Worm (Caenorhabditis elegans) whole organism, late embryonic: ENCODE measurements around the gene oac-49.

ENCODE experiments used
- C08G9.2 ChIP-seq: sonication (generic microtip); optimal IDR thresholded peaks from 2 replicates; lab custom pipeline; 2016; ENCODE audit warnings: mild to moderate bottlenecking, missing genetic modification characterization, moderate library complexity, missing compliant biosample characterization
- C38D4.7 ChIP-seq: fragments of 200-800 bp; sonication (Bioruptor generic); optimal IDR thresholded peaks from 2 replicates; lab custom pipeline; 2018; ENCODE audit warnings: mild to moderate bottlenecking, missing genetic modification characterization, moderate library complexity, missing compliant biosample characterization
- F13H6.1 ChIP-seq: sonication (generic microtip); optimal IDR thresholded peaks from 2 replicates; lab custom pipeline; 2016; ENCODE audit warnings: missing genetic modification characterization, missing compliant biosample characterization
- K02D7.2 ChIP-seq: sonication (generic microtip); optimal IDR thresholded peaks from 2 replicates; lab custom pipeline; 2017; ENCODE audit warnings: mild to moderate bottlenecking, missing genetic modification characterization, missing compliant biosample characterization
- K09A11.1 ChIP-seq: sonication (generic microtip); optimal IDR thresholded peaks from 2 replicates; lab custom pipeline; 2017; ENCODE audit warnings: antibody characterized with exemption, mild to moderate bottlenecking, missing genetic modification characterization, missing compliant biosample characterization; ENCODE audit not compliant: insufficient read depth
- ahr-1 ChIP-seq: sonication (generic microtip); optimal IDR thresholded peaks from 2 replicates; lab custom pipeline; 2016; ENCODE audit warnings: missing genetic modification characterization, missing compliant biosample characterization
- ceh-18 ChIP-seq: sonication (generic microtip); optimal IDR thresholded peaks from 2 replicates; lab custom pipeline; 2016; ENCODE audit warnings: missing genetic modification characterization, missing compliant biosample characterization
- ceh-19 ChIP-seq: fragments of 200-800 bp; sonication (Bioruptor generic); optimal IDR thresholded peaks from 2 replicates; lab custom pipeline; 2018; ENCODE audit warnings: mild to moderate bottlenecking, missing genetic modification characterization, missing compliant biosample characterization
- ceh-2 ChIP-seq: sonication (generic microtip); optimal IDR thresholded peaks from 2 replicates; lab custom pipeline; 2016; ENCODE audit warnings: missing genotype, missing genetic modification characterization, missing compliant biosample characterization
- ceh-24 ChIP-seq: sonication (generic microtip); optimal IDR thresholded peaks from 2 replicates; lab custom pipeline; 2016; ENCODE audit warnings: mild to moderate bottlenecking, missing genetic modification characterization, missing compliant biosample characterization
- ceh-30 ChIP-seq: fragments of 150-350 bp; optimal IDR thresholded peaks from 2 replicates; lab custom pipeline; 2014; ENCODE audit warnings: missing biosample characterization, missing genetic modification characterization
- ceh-31 ChIP-seq: sonication (generic microtip); optimal IDR thresholded peaks from 2 replicates; lab custom pipeline; 2016; ENCODE audit warnings: missing genetic modification characterization, missing compliant biosample characterization
- ceh-6 ChIP-seq: fragments of 200-800 bp; sonication (Bioruptor generic); optimal IDR thresholded peaks from 2 replicates; lab custom pipeline; 2018; ENCODE audit warnings: mild to moderate bottlenecking, missing genetic modification characterization, missing compliant biosample characterization
- ceh-9 ChIP-seq: sonication (generic microtip); optimal IDR thresholded peaks from 2 replicates; lab custom pipeline; 2016; ENCODE audit warnings: mild to moderate bottlenecking, missing genetic modification characterization, inconsistent platforms, missing compliant biosample characterization
- elt-2 ChIP-seq: sonication (generic microtip); optimal IDR thresholded peaks from 2 replicates; lab custom pipeline; 2016; ENCODE audit warnings: missing genetic modification reagents, missing genetic modification characterization, missing compliant biosample characterization
- ets-4 ChIP-seq: sonication (generic microtip); optimal IDR thresholded peaks from 2 replicates; lab custom pipeline; 2016; ENCODE audit warnings: missing genetic modification characterization, missing compliant biosample characterization
- fkh-10 ChIP-seq: fragments of 150-350 bp; optimal IDR thresholded peaks from 2 replicates; lab custom pipeline; 2014; ENCODE audit warnings: missing biosample characterization, missing genetic modification reagents, missing genetic modification characterization
- fkh-6 ChIP-seq: sonication (generic microtip); optimal IDR thresholded peaks from 2 replicates; lab custom pipeline; 2016; ENCODE audit warnings: missing genetic modification characterization, missing compliant biosample characterization
- gmeb-2 ChIP-seq: sonication (generic microtip); optimal IDR thresholded peaks from 2 replicates; lab custom pipeline; 2016; ENCODE audit warnings: missing genetic modification characterization, inconsistent platforms, missing compliant biosample characterization
- hlh-13 ChIP-seq: fragments of 200-800 bp; sonication (Bioruptor generic); optimal IDR thresholded peaks from 2 replicates; lab custom pipeline; 2018; ENCODE audit warnings: mild to moderate bottlenecking, missing genetic modification characterization, missing compliant biosample characterization
- hlh-15 ChIP-seq: sonication (generic microtip); optimal IDR thresholded peaks from 2 replicates; lab custom pipeline; 2016; ENCODE audit warnings: missing genetic modification characterization, missing compliant biosample characterization
- hlh-6 ChIP-seq: sonication (generic microtip); optimal IDR thresholded peaks from 2 replicates; lab custom pipeline; 2016; ENCODE audit warnings: missing genotype, missing genetic modification characterization, missing compliant biosample characterization
- hlh-8 ChIP-seq: sonication (generic microtip); optimal IDR thresholded peaks from 2 replicates; lab custom pipeline; 2016; ENCODE audit warnings: missing genotype, missing genetic modification characterization, missing compliant biosample characterization
- lin-11 ChIP-seq: fragments of 200-800 bp; sonication (Bioruptor generic); optimal IDR thresholded peaks from 2 replicates; lab custom pipeline; 2018; ENCODE audit warnings: mild to moderate bottlenecking, missing genetic modification characterization, missing compliant biosample characterization
- nfya-1 ChIP-seq: sonication (generic microtip); optimal IDR thresholded peaks from 2 replicates; lab custom pipeline; 2017; ENCODE audit warnings: missing genetic modification characterization, mild to moderate bottlenecking, missing compliant biosample characterization, antibody characterized with exemption, moderate library complexity
- nhr-232 ChIP-seq: sonication (generic microtip); optimal IDR thresholded peaks from 2 replicates; lab custom pipeline; 2016; ENCODE audit warnings: missing genetic modification characterization, missing compliant biosample characterization
- npax-4 ChIP-seq: sonication (generic microtip); optimal IDR thresholded peaks from 2 replicates; lab custom pipeline; 2016; ENCODE audit warnings: missing genetic modification characterization, missing compliant biosample characterization
- odd-2 ChIP-seq: sonication (generic microtip); optimal IDR thresholded peaks from 2 replicates; lab custom pipeline; 2017; ENCODE audit warnings: antibody characterized with exemption, mild to moderate bottlenecking, missing genetic modification characterization, missing compliant biosample characterization
- pag-3 ChIP-seq: sonication (generic microtip); optimal IDR thresholded peaks from 2 replicates; lab custom pipeline; 2016; ENCODE audit warnings: missing compliant biosample characterization, missing genetic modification characterization, borderline replicate concordance
- pax-1 ChIP-seq: fragments of 150-350 bp; optimal IDR thresholded peaks from 2 replicates; lab custom pipeline; 2014; ENCODE audit warnings: missing biosample characterization, missing genetic modification characterization
- pha-2 ChIP-seq: sonication (generic microtip); optimal IDR thresholded peaks from 2 replicates; lab custom pipeline; 2017; ENCODE audit warnings: mild to moderate bottlenecking, missing genetic modification characterization, missing compliant biosample characterization
- pha-4 ChIP-seq: fragments of 150-350 bp; optimal IDR thresholded peaks from 2 replicates; lab custom pipeline; 2018; ENCODE audit warnings: missing biosample characterization, missing genetic modification reagents, missing genetic modification characterization
- pqm-1 ChIP-seq: sonication (generic microtip); optimal IDR thresholded peaks from 2 replicates; lab custom pipeline; 2016; ENCODE audit warnings: missing genetic modification characterization, missing compliant biosample characterization
- pros-1 ChIP-seq: fragments of 150-350 bp; optimal IDR thresholded peaks from 2 replicates; lab custom pipeline; 2014; ENCODE audit warnings: missing biosample characterization, missing genetic modification reagents, missing genetic modification characterization
- ref-2 ChIP-seq: sonication (generic microtip); optimal IDR thresholded peaks from 2 replicates; lab custom pipeline; 2016; ENCODE audit warnings: missing genetic modification characterization, missing compliant biosample characterization
- rnt-1 ChIP-seq: sonication (generic microtip); optimal IDR thresholded peaks from 2 replicates; lab custom pipeline; 2016; ENCODE audit warnings: missing genetic modification characterization, missing compliant biosample characterization
- sox-2 ChIP-seq: fragments of 200-800 bp; sonication (Bioruptor generic); IDR thresholded peaks from 2 replicates; pipeline ENCODE4 v1.3.6; 2022; ENCODE audit warnings: missing genetic modification reagents, missing genetic modification characterization, missing compliant biosample characterization
- sox-4 ChIP-seq: sonication (generic microtip); optimal IDR thresholded peaks from 2 replicates; lab custom pipeline; 2017; ENCODE audit warnings: mild to moderate bottlenecking, missing genetic modification characterization, inconsistent platforms, missing compliant biosample characterization
- unc-42 ChIP-seq: sonication (generic microtip); optimal IDR thresholded peaks from 2 replicates; lab custom pipeline; 2016; ENCODE audit warnings: missing genotype, missing genetic modification characterization, missing compliant biosample characterization

oac-49 gene

ce11 chrV:19205450-19205849 lies 12.3 kb upstream of the oac-49 start:
- TF ChIP-seq hlh-13 (GFP tag; lab: Kevin White, UChicago) (no peak), pax-1 (tag; lab: Kevin White, UChicago) (no peak), odd-2 (no peak), fkh-6 (no peak), ceh-19 (GFP tag; lab: Kevin White, UChicago) (no peak), nhr-232 (tag; lab: Kevin White, UChicago) (no peak), elt-2 (peak; percentile 2)

DNA sequence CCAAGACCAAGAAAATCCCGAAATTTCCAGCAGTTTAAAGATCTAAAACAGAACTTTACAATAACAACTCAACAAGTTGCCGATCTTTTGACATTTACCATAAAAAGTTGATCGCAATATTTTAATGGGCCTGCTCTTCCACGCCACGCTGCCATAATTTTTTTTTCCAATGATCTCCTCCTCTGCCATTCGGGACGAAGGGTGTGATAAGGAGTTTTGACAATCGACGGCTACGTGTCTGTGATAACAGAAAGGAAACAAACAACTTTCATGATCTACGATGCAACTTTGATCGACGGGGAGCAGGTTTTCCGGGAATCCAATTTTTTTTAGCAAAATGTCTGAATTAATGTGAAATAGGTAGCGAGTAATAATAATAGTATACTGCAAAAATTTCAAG lies 10.9 kb upstream of the oac-49 start:
- TF ChIP-seq C38D4.7 (GFP tag; lab: Kevin White, UChicago) (no peak), pha-2 (no peak), elt-2 (peak; percentile 65)

DNA sequence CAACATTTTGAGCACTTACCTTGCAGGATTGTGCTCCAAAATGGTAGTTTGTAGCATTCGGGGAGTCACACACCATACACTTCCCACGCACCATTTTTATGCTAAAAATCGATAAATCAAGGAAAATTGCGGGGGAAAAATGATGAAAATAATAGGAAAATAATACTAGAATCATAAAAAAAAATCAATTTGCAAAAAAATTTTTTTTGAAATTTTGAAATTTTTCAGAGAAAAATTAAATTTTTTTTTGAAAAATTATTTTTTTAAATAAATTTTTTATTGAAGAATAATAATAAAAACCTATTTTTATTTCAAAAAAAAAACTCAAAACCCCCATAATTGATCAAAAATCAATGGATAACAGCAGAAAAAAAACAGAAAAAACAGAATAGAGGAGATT lies 6.0 kb upstream of the oac-49 start, which contains the start of gene nhr-79:
nhr-79 (minus strand) TSS at position 101 of the 400 bp plus-strand sequence.
- TF ChIP-seq nhr-232 (tag; lab: Kevin White, UChicago) (no peak), ceh-6 (GFP tag; lab: Kevin White, UChicago) (no peak), K09A11.1 (tag; lab: Kevin White, UChicago) (no peak), ceh-9 (tag; lab: Kevin White, UChicago) (no peak), pha-2 (no peak), hlh-8 (tag; lab: Kevin White, UChicago) (no peak), fkh-10 (GFP tag; lab: Kevin White, UChicago) (no peak), npax-4 (tag; lab: Kevin White, UChicago) (no peak), ceh-24 (tag; lab: Kevin White, UChicago) (no peak), sox-4 (tag; lab: Kevin White, UChicago) (no peak), ceh-31 (tag; lab: Kevin White, UChicago) (no peak), pha-4 (no peak), odd-2 (no peak), C08G9.2 (tag; lab: Kevin White, UChicago) (no peak), sox-2 (no peak), ceh-18 (tag; lab: Kevin White, UChicago) (no peak), ets-4 (no peak)

- no peak for TF ChIP-seq pros-1
- TF ChIP-seq K02D7.2 (tag; lab: Kevin White, UChicago), result no peak
- peak; percentile 40 for TF ChIP-seq elt-2
- no peak for TF ChIP-seq ahr-1
These were observed 5.4 kb upstream of the oac-49 start for ce11 chrV:19212354-19212753.

- no peak for TF ChIP-seq F13H6.1 (tag; lab: Kevin White, UChicago)
- no peak for TF ChIP-seq hlh-6
- TF ChIP-seq gmeb-2 (tag; lab: Kevin White, UChicago), result no peak
- TF ChIP-seq sox-4 (tag; lab: Kevin White, UChicago), result no peak
- TF ChIP-seq pag-3, result no peak
- TF ChIP-seq pros-1, result no peak
- TF ChIP-seq ceh-30 (tag; lab: Kevin White, UChicago), result no peak
- TF ChIP-seq ceh-9 (tag; lab: Kevin White, UChicago), result no peak
- TF ChIP-seq pha-2, result no peak
- no peak for TF ChIP-seq lin-11 (tag; lab: Kevin White, UChicago)
- TF ChIP-seq pqm-1 (tag; lab: Kevin White, UChicago), result no peak
- TF ChIP-seq hlh-15 (tag; lab: Kevin White, UChicago), result no peak
- no peak for TF ChIP-seq npax-4 (tag; lab: Kevin White, UChicago)
- TF ChIP-seq C38D4.7 (GFP tag; lab: Kevin White, UChicago), result no peak
- TF ChIP-seq unc-42, result no peak
- no peak for TF ChIP-seq nfya-1 (tag; lab: Kevin White, UChicago)
- no peak for TF ChIP-seq fkh-6
- TF ChIP-seq ref-2 (tag; lab: Kevin White, UChicago), result no peak
- TF ChIP-seq ceh-2 (tag; lab: Kevin White, UChicago), result no peak
- no peak for TF ChIP-seq rnt-1
These were observed 671 bp upstream of the oac-49 start, which contains the start of gene srr-2 for ce11 chrV:19217104-19217503. TSS of gene srr-2 (minus strand) at chrV:19217176.
